Fruit fly (Drosophila melanogaster) whole organism, embryonic: ENCODE results near the gene Stat92E.

Source experiments
- Aef1 ChIP-seq: fragments of 200-800 bp; sonication (Bioruptor generic); IDR thresholded peaks from 3 replicates; pipeline ENCODE4 v1.3.6; 2022; ENCODE audit warnings: missing biosample characterization, missing genetic modification characterization
- Atf3 ChIP-seq: fragments of 200-800 bp; sonication (Bioruptor generic); optimal IDR thresholded peaks from 3 replicates; lab custom pipeline; 2016; ENCODE audit warnings: missing biosample characterization, missing genetic modification characterization
- Bteb2 ChIP-seq: fragments of 200-800 bp; sonication (Bioruptor generic); optimal IDR thresholded peaks from 2 replicates; lab custom pipeline; 2016; ENCODE audit warnings: missing biosample characterization, missing genetic modification characterization
- CG13296 ChIP-seq: fragments of 200-800 bp; sonication (Bioruptor generic); optimal IDR thresholded peaks from 3 replicates; lab custom pipeline; 2018; ENCODE audit warnings: missing biosample characterization, mild to moderate bottlenecking, missing genetic modification characterization
- CG14965 ChIP-seq: fragments of 200-800 bp; sonication (Bioruptor generic); optimal IDR thresholded peaks from 2 replicates; lab custom pipeline; 2016; ENCODE audit warnings: missing biosample characterization, missing genetic modification characterization, borderline replicate concordance
- CG15601 ChIP-seq: fragments of 200-800 bp; sonication (Bioruptor generic); optimal IDR thresholded peaks from 3 replicates; lab custom pipeline; 2019; ENCODE audit warnings: missing biosample characterization, mild to moderate bottlenecking, missing genetic modification characterization, moderate library complexity
- CG16813 ChIP-seq: fragments of 200-800 bp; sonication (Bioruptor generic); IDR thresholded peaks from 3 replicates; pipeline ENCODE4 v1.3.6; 2022; ENCODE audit warnings: missing biosample characterization, missing genetic modification characterization; ENCODE audit not compliant: partially characterized antibody
- CG18262 ChIP-seq: fragments of 200-800 bp; optimal IDR thresholded peaks from 3 replicates; lab custom pipeline; 2019; ENCODE audit warnings: missing biosample characterization, mild to moderate bottlenecking, missing genetic modification characterization, moderate library complexity
- CG18599 ChIP-seq: fragments of 200-800 bp; sonication (Bioruptor generic); optimal IDR thresholded peaks from 3 replicates; lab custom pipeline; 2017; ENCODE audit warnings: missing biosample characterization, missing genetic modification characterization, mild to moderate bottlenecking, moderate library complexity, missing genetic modification reagents
- CG30020 ChIP-seq: fragments of 200-800 bp; optimal IDR thresholded peaks from 2 replicates; lab custom pipeline; 2019; ENCODE audit warnings: missing biosample characterization, mild to moderate bottlenecking, missing genetic modification characterization, moderate library complexity
- CG32767 ChIP-seq: fragments of 200-800 bp; sonication (Bioruptor generic); IDR thresholded peaks from 2 replicates; pipeline ENCODE4 v1.3.6; 2022; ENCODE audit warnings: missing biosample characterization, missing genetic modification characterization
- CG3281 ChIP-seq: fragments of 200-800 bp; sonication (Bioruptor generic); optimal IDR thresholded peaks from 3 replicates; lab custom pipeline; 2017; ENCODE audit warnings: missing biosample characterization, mild to moderate bottlenecking, missing genetic modification characterization
- CG3995 ChIP-seq: fragments of 200-800 bp; sonication (Bioruptor generic); optimal IDR thresholded peaks from 3 replicates; lab custom pipeline; 2016; ENCODE audit warnings: missing biosample characterization, missing genetic modification characterization
- CG4328 ChIP-seq: fragments of 200-800 bp; sonication (Bioruptor generic); optimal IDR thresholded peaks from 3 replicates; lab custom pipeline; 2017; ENCODE audit warnings: missing biosample characterization, missing genetic modification reagents, missing genetic modification characterization
- CG4730 ChIP-seq: fragments of 200-800 bp; sonication (Bioruptor generic); IDR thresholded peaks from 2 replicates; pipeline ENCODE4 v1.3.6; 2022; ENCODE audit warnings: missing biosample characterization, missing genetic modification characterization
- CG6854 ChIP-seq: fragments of 200-800 bp; sonication (Bioruptor generic); optimal IDR thresholded peaks from 3 replicates; lab custom pipeline; 2017; ENCODE audit warnings: missing biosample characterization, mild to moderate bottlenecking, missing genetic modification characterization
- CG7928 ChIP-seq: fragments of 200-800 bp; sonication (Bioruptor generic); optimal IDR thresholded peaks from 2 replicates; lab custom pipeline; 2017; ENCODE audit warnings: missing biosample characterization, mild to moderate bottlenecking, missing genetic modification characterization
- D19B ChIP-seq: fragments of 200-800 bp; sonication (Bioruptor generic); optimal IDR thresholded peaks from 2 replicates; lab custom pipeline; 2017; ENCODE audit warnings: missing biosample characterization, mild to moderate bottlenecking, missing genetic modification characterization
- Dfd ChIP-seq, 2 experiments: fragments of >200 bp; optimal IDR thresholded peaks; 2 replicates each; lab custom pipeline; 2017; ENCODE audit warnings: missing biosample characterization in 2 of 2, missing genetic modification characterization in 2 of 2
- Ets65A ChIP-seq: fragments of 200-800 bp; sonication (Bioruptor generic); peaks from one replicate; lab custom pipeline; 2016; ENCODE audit warnings: missing biosample characterization, missing genetic modification characterization
- Hr51 ChIP-seq, 2 experiments: fragments of 200-800 bp; sonication (Bioruptor generic); optimal IDR thresholded peaks; 2 replicates in 1 of 2; 3 replicates in 1 of 2; lab custom pipeline; 2016 to 2018; ENCODE audit warnings: missing biosample characterization in 2 of 2, missing genetic modification characterization in 2 of 2, mild to moderate bottlenecking in 1 of 2, moderate library complexity in 1 of 2
- Max ChIP-seq: fragments of 200-800 bp; sonication (Bioruptor generic); optimal IDR thresholded peaks from 2 replicates; lab custom pipeline; 2016; ENCODE audit warnings: missing biosample characterization, mild to moderate bottlenecking, missing genetic modification characterization
- Med ChIP-seq: fragments of 200-800 bp; sonication (Bioruptor generic); peaks from one replicate; lab custom pipeline; 2016; ENCODE audit warnings: missing biosample characterization, missing genetic modification characterization, mild to moderate bottlenecking, inconsistent platforms, moderate library complexity
- NFAT ChIP-seq: fragments of 200-800 bp; sonication (Bioruptor generic); IDR thresholded peaks from 2 replicates; pipeline ENCODE4 v1.3.6; 2022; ENCODE audit warnings: missing biosample characterization, missing genetic modification characterization
- amos ChIP-seq: fragments of 200-800 bp; sonication (Bioruptor generic); IDR thresholded peaks from 2 replicates; pipeline ENCODE4 v1.3.6; 2022; ENCODE audit warnings: missing biosample characterization, missing genetic modification characterization; ENCODE audit not compliant: partially characterized antibody
- ara ChIP-seq: fragments of 200-800 bp; sonication (Bioruptor generic); IDR thresholded peaks from 2 replicates; pipeline ENCODE4 v1.3.6; 2022; ENCODE audit warnings: missing biosample characterization, missing genetic modification characterization
- ash1 ChIP-seq: fragments of 200-800 bp; sonication (Bioruptor generic); optimal IDR thresholded peaks from 2 replicates; lab custom pipeline; 2018; ENCODE audit warnings: missing biosample characterization, mild to moderate bottlenecking, missing genetic modification characterization
- chif ChIP-seq, 2 experiments: fragments of 200-800 bp; sonication (Bioruptor generic); optimal IDR thresholded peaks; 3 replicates each; lab custom pipeline; 2016; ENCODE audit warnings: missing biosample characterization in 2 of 2, missing genetic modification characterization in 2 of 2
- crc ChIP-seq: fragments of 200-800 bp; sonication (Bioruptor generic); optimal IDR thresholded peaks from 2 replicates; lab custom pipeline; 2016; ENCODE audit warnings: missing biosample characterization, missing genetic modification characterization
- croc ChIP-seq: fragments of 200-800 bp; sonication (Bioruptor generic); conservative IDR thresholded peaks from 3 replicates; pipeline ENCODE4 v1.3.6; 2022; ENCODE audit warnings: missing biosample characterization, missing genetic modification characterization
- emc ChIP-seq: fragments of 200-800 bp; sonication (Bioruptor generic); optimal IDR thresholded peaks from 2 replicates; lab custom pipeline; 2016; ENCODE audit warnings: missing biosample characterization, missing genetic modification characterization
- fd96Cb ChIP-seq: fragments of 200-800 bp; sonication (Bioruptor generic); optimal IDR thresholded peaks from 2 replicates; lab custom pipeline; 2018; ENCODE audit warnings: missing biosample characterization, mild to moderate bottlenecking, missing genetic modification characterization, moderate library complexity
- gcm ChIP-seq: fragments of 200-800 bp; sonication (Bioruptor generic); optimal IDR thresholded peaks from 2 replicates; lab custom pipeline; 2019; ENCODE audit warnings: missing biosample characterization, mild to moderate bottlenecking, missing genetic modification characterization, moderate library complexity
- gcm2 ChIP-seq: fragments of 200-800 bp; sonication (Bioruptor generic); optimal IDR thresholded peaks from 2 replicates; lab custom pipeline; 2016; ENCODE audit warnings: missing biosample characterization, missing genetic modification characterization
- hb ChIP-seq: fragments of 200-800 bp; sonication (Bioruptor generic); IDR thresholded peaks from 3 replicates; pipeline ENCODE4 v1.3.6; 2022; ENCODE audit warnings: missing biosample characterization, missing genetic modification characterization; ENCODE audit not compliant: partially characterized antibody
- ind ChIP-seq: fragments of 200-800 bp; sonication (Bioruptor generic); optimal IDR thresholded peaks from 3 replicates; lab custom pipeline; 2016; ENCODE audit warnings: missing biosample characterization, missing genetic modification characterization
- jumu ChIP-seq: fragments of 200-800 bp; sonication (Bioruptor generic); optimal IDR thresholded peaks from 3 replicates; lab custom pipeline; 2016; ENCODE audit warnings: missing biosample characterization, missing genetic modification characterization
- kni ChIP-seq: fragments of 200-800 bp; sonication (Bioruptor generic); optimal IDR thresholded peaks from 3 replicates; lab custom pipeline; 2017; ENCODE audit warnings: mild to moderate bottlenecking, missing biosample characterization, missing genetic modification reagents, missing genetic modification characterization
- lmd ChIP-seq: fragments of 200-800 bp; sonication (Bioruptor generic); IDR thresholded peaks from 2 replicates; pipeline ENCODE4 v1.3.6; 2022; ENCODE audit warnings: missing biosample characterization, missing genetic modification characterization
- mld ChIP-seq: fragments of 200-800 bp; sonication (Bioruptor generic); IDR thresholded peaks from 3 replicates; pipeline ENCODE4 v1.3.6; 2022; ENCODE audit warnings: missing biosample characterization, missing genetic modification characterization; ENCODE audit not compliant: partially characterized antibody
- org-1 ChIP-seq: fragments of 200-800 bp; sonication (Bioruptor generic); optimal IDR thresholded peaks from 2 replicates; lab custom pipeline; 2017; ENCODE audit warnings: missing biosample characterization, missing genetic modification characterization
- pb ChIP-seq: fragments of 200-800 bp; sonication (Bioruptor generic); optimal IDR thresholded peaks from 3 replicates; lab custom pipeline; 2016; ENCODE audit warnings: missing biosample characterization, missing genetic modification characterization
- pnt ChIP-seq: fragments of 200-800 bp; sonication (Bioruptor generic); optimal IDR thresholded peaks from 3 replicates; lab custom pipeline; 2016; ENCODE audit warnings: missing biosample characterization, missing genetic modification characterization
- pzg ChIP-seq: fragments of 200-800 bp; sonication (Bioruptor generic); optimal IDR thresholded peaks from 3 replicates; lab custom pipeline; 2018; ENCODE audit warnings: missing biosample characterization, mild to moderate bottlenecking, missing genetic modification characterization, moderate library complexity
- ranshi ChIP-seq: fragments of 200-800 bp; sonication (Bioruptor generic); IDR thresholded peaks from 2 replicates; pipeline ENCODE4 v1.3.6; 2022; ENCODE audit warnings: missing biosample characterization, missing genetic modification characterization
- rib ChIP-seq: fragments of 200-800 bp; sonication (Bioruptor generic); IDR thresholded peaks from 2 replicates; pipeline ENCODE4 v1.3.6; 2022; ENCODE audit warnings: missing biosample characterization, missing genetic modification characterization
- sens ChIP-seq: fragments of 200-800 bp; sonication (Bioruptor generic); peaks from one replicate; lab custom pipeline; 2016; ENCODE audit warnings: missing biosample characterization, missing genetic modification characterization
- trem ChIP-seq: fragments of 200-800 bp; optimal IDR thresholded peaks from 3 replicates; lab custom pipeline; 2019; ENCODE audit warnings: missing biosample characterization, mild to moderate bottlenecking, missing genetic modification characterization, moderate library complexity
- wor ChIP-seq: fragments of 200-800 bp; sonication (Bioruptor generic); IDR thresholded peaks from 2 replicates; pipeline ENCODE4 v1.3.6; 2022; ENCODE audit warnings: missing biosample characterization, missing genetic modification characterization

The Stat92E gene

DNA sequence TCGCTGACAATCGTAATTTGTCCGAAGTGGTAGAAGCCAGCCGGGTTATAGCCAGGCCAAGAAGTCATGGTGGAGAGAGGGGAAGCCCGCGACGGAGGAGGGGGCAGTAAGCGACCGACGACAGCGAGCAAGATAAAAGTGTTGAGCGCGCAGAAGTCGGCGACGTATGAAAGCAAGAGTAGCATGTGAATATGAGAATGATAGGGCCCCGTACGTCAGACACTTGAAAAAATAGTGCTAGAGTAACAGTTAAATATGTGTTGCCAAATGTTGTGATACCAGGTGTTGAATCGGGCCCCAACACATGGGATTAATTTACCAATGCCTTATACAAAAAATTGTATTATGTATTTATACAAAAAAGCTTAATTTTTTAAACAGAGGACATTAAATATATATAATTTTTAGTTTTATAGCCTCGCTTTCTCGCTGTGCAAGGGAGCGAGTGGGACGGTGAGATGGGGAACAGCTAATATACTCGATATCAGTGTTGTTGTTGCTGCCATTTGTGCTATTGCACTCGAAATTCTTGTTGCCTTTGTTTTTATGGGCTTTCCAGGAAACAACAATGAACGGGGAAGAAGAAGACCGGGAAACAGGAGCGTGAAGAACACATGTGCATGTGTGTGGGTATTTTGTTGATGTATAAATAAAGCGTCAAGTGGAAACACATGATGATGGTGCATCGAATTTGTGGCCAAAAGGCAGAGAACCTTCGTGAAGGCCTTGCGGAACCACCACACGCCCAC lies 2.1 kb downstream of the Stat92E start (continued):
- TF ChIP-seq CG15601 (tag; lab: Kevin White, UChicago) (peak; percentile 78), Bteb2 (GFP tag; lab: Kevin White, UChicago) (no peak), CG16813 (GFP tag; lab: Robert Waterston, UW) (no peak), trem (tag; lab: Kevin White, UChicago) (peak; percentile 81), CG32767 (GFP tag; lab: Robert Waterston, UW) (peak; percentile 58; the same call in 1 of the 2 replicates), ranshi (peak; percentile 84), CG4730 (GFP tag; lab: Robert Waterston, UW) (peak; percentile 81), Aef1 (GFP tag; lab: Robert Waterston, UW) (peak; percentile 84), org-1 (peak; percentile 72), amos (GFP tag; lab: Robert Waterston, UW) (peak; percentile 32; the same call in 1 of the 2 replicates), Med (GFP tag; lab: Kevin White, UChicago) (peak; percentile 84), mld (GFP tag; lab: Robert Waterston, UW) (no peak), CG6854 (peak; percentile 76), crc (GFP tag; lab: Kevin White, UChicago) (no peak), kni (no peak), CG13296 (GFP tag; lab: Kevin White, UChicago) (peak; percentile 73), Dfd (GFP tag; optimal IDR thresholded peaks at IDR 0.05; lab: Kevin White, UChicago) (no peak), lmd (GFP tag; lab: Robert Waterston, UW) (peak; percentile 89), Ets65A (GFP tag; lab: Kevin White, UChicago) (peak; percentile 95), sens (GFP tag; lab: Kevin White, UChicago) (peak; percentile 91), CG3995 (peak; percentile 72), gcm2 (GFP tag; lab: Kevin White, UChicago) (peak; percentile 65), Atf3 (peak; percentile 18), pzg (GFP tag; lab: Kevin White, UChicago) (no peak), croc (peak; percentile 79), rib (GFP tag; lab: Robert Waterston, UW) (peak; percentile 79), pnt (GFP tag; lab: Kevin White, UChicago) (peak; percentile 27), ash1 (GFP tag; lab: Kevin White, UChicago) (no peak), CG14965 (GFP tag; lab: Kevin White, UChicago) (no peak), wor (GFP tag; lab: Robert Waterston, UW) (peak; percentile 77), CG18262 (peak; percentile 91), Hr51 (GFP tag; optimal IDR thresholded peaks at IDR 0.05; lab: Kevin White, UChicago) (peak; percentile 37 to 89), CG3281 (GFP tag; lab: Kevin White, UChicago) (peak; percentile 87), gcm (GFP tag; lab: Kevin White, UChicago) (peak; percentile 85), jumu (GFP tag; lab: Kevin White, UChicago) (no peak), NFAT (GFP tag; lab: Robert Waterston, UW) (peak; percentile 33; the same call in 1 of the 2 replicates), CG4328 (GFP tag; lab: Kevin White, UChicago) (peak; percentile 73), ara (GFP tag; lab: Robert Waterston, UW) (peak; percentile 84), D19B (peak; percentile 64), emc (GFP tag; lab: Kevin White, UChicago) (no peak), CG18599 (GFP tag; lab: Kevin White, UChicago) (peak; percentile 92), CG30020 (tag; lab: Kevin White, UChicago) (peak; percentile 44), pb (GFP tag; lab: Kevin White, UChicago) (no peak), ind (peak; percentile 86), CG7928 (GFP tag; lab: Kevin White, UChicago) (peak; percentile 27), hb (GFP tag; lab: Robert Waterston, UW) (no peak), chif (GFP tag; optimal IDR thresholded peaks at IDR 0.05; lab: Kevin White, UChicago) (peak in 1 of 2 experiments; percentile 52), Max (peak; percentile 68), fd96Cb (tag; lab: Kevin White, UChicago) (peak; percentile 88)
